Fruit fly (Drosophila melanogaster) whole organism, adult: ENCODE measurements around the gene CG14411.

Source experiments
- CG12768 ChIP-seq: fragments of 200-800 bp; sonication (Bioruptor generic); optimal IDR thresholded peaks from 2 replicates; lab custom pipeline; 2017; ENCODE audit warnings: missing biosample characterization, missing genetic modification characterization, mild to moderate bottlenecking, moderate library complexity, missing genetic modification reagents
- CG33017 ChIP-seq: fragments of 200-800 bp; sonication (Bioruptor generic); optimal IDR thresholded peaks from 2 replicates; lab custom pipeline; 2018; ENCODE audit warnings: missing biosample characterization, mild to moderate bottlenecking, missing genetic modification characterization, moderate library complexity
- CG5204 ChIP-seq: fragments of 200-800 bp; sonication (Bioruptor generic); optimal IDR thresholded peaks from 2 replicates; lab custom pipeline; 2016; ENCODE audit warnings: missing biosample characterization, missing genetic modification characterization
- CG7045 ChIP-seq: fragments of 200-800 bp; sonication (Bioruptor generic); optimal IDR thresholded peaks from 2 replicates; lab custom pipeline; 2017; ENCODE audit warnings: missing biosample characterization, mild to moderate bottlenecking, missing genetic modification characterization
- CG7101 ChIP-seq: fragments of 200-800 bp; sonication (Bioruptor generic); optimal IDR thresholded peaks from 2 replicates; lab custom pipeline; 2018; ENCODE audit warnings: missing biosample characterization, mild to moderate bottlenecking, missing genetic modification characterization, moderate library complexity
- Crg-1 ChIP-seq: fragments of 200-800 bp; sonication (Bioruptor generic); optimal IDR thresholded peaks from 2 replicates; lab custom pipeline; 2016; ENCODE audit warnings: missing biosample characterization, missing genetic modification characterization
- Hr96 ChIP-seq: fragments of 200-800 bp; sonication (Bioruptor generic); optimal IDR thresholded peaks from 2 replicates; lab custom pipeline; 2016; ENCODE audit warnings: missing biosample characterization, missing genetic modification characterization
- cnc ChIP-seq, 2 experiments: fragments of >200 bp; optimal IDR thresholded peaks; 2 replicates each; lab custom pipeline; 2017
- kay ChIP-seq: fragments of 200-800 bp; sonication (Bioruptor generic); peaks from one replicate; lab custom pipeline; 2016; ENCODE audit warnings: missing biosample characterization, missing genetic modification characterization, borderline replicate concordance
- tj ChIP-seq: fragments of 200-800 bp; sonication (Bioruptor generic); optimal IDR thresholded peaks from 3 replicates; lab custom pipeline; 2017; ENCODE audit warnings: missing biosample characterization, mild to moderate bottlenecking, missing genetic modification characterization, moderate library complexity
- toe ChIP-seq: fragments of 200-800 bp; sonication (Bioruptor generic); optimal IDR thresholded peaks from 2 replicates; lab custom pipeline; 2016; ENCODE audit warnings: missing biosample characterization, missing genetic modification characterization

DNA sequence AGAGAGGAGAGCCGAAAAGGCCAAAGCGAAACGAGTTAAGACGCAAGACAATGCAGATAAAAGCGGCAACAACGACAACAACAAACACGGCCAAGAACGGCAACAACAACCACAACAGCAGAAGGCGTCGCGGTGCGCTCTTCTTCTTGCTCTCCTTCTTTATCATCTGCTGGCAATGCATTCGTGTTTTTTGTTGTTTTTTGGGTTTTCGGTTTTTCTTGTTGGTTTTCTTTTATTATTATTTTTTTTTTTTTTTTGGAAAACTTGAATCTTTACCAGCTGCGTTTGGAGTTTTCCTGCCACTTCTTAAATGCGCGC, 7.0 kb upstream of the CG14411 start:
- TF ChIP-seq CG12768 (GFP tag; lab: Kevin White, UChicago) = no peak
- no peak for TF ChIP-seq CG5204 (GFP tag; lab: Kevin White, UChicago)
- TF ChIP-seq tj (GFP tag; lab: Kevin White, UChicago) = no peak
- no peak for TF ChIP-seq toe (GFP tag; lab: Kevin White, UChicago)
- TF ChIP-seq CG7045 (GFP tag; lab: Kevin White, UChicago) = no peak
- no peak for TF ChIP-seq kay (GFP tag; lab: Kevin White, UChicago)
- TF ChIP-seq cnc (optimal IDR thresholded peaks at IDR 0.05; lab: Kevin White, UChicago) = no peak
- TF ChIP-seq CG7101 (tag; lab: Kevin White, UChicago) = no peak
- no peak for TF ChIP-seq Hr96
- no peak for TF ChIP-seq CG33017
- TF ChIP-seq Crg-1 = no peak
